Fruit fly (Drosophila melanogaster): ENCODE data around the gene ens.

DNA sequence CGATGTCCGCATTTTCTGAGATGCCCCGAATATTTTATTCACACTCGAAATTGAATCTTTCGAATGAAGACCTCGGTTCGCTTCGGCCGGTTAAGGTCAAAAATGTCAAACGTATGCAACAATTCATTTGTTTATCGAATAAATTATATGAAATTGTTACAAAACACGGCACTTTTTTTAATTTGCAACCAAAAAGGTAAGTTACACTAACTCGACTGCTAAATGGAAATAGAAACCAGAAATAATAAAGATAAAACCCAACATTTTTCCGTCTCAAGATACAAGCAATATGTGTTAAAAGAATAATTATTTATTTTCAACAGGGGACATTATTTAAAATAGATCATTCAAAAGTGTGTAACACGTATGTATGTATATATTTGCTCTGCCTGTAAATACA is 20.4 kb downstream of the ens start:
- TF ChIP-seq psq (optimal IDR thresholded peaks at IDR 0.05) (no peak), Myc (optimal IDR thresholded peaks at IDR 0.05) (no peak), h (optimal IDR thresholded peaks at IDR 0.05) (no peak), insv (optimal IDR thresholded peaks at IDR 0.05) (no peak), ttk (optimal IDR thresholded peaks at IDR 0.05) (no peak), Sin3A (optimal IDR thresholded peaks at IDR 0.05) (no peak)

Measured in Kc167 (cell line).